Worm (Caenorhabditis elegans): ENCODE measurements around the gene skr-21.

skr-21 gene

DNA sequence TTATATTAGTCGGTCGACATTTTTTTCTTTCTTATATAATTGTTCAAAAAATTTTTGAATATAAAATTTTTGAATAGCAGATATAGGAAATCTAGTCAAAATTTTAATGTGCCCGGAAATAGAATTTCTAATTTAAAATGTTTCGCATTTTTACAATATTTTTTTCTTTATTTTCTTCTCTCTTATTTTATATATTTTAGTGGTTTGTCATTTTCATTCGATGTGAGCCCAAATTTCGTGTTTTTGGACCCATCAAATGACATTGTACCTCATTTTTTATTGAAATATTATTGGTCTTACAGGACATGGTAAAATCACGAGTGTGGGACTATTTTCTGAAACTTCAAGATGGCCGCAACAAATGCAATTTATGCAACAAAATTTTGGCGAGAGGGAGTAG, 35.7 kb upstream of the skr-21 start, which contains the start of gene K09A11.1:
TSS of gene K09A11.1 (plus strand) at position 301 of the 400 bp plus-strand sequence.
- no peak for TF ChIP-seq elt-1 (tag; optimal IDR thresholded peaks at IDR 0.05; ENCODE audit: borderline replicate concordance, insufficient read depth)
- TF ChIP-seq hlh-1 (tag; optimal IDR thresholded peaks at IDR 0.05), result no peak
- no peak for TF ChIP-seq M03D4.4 (tag; optimal IDR thresholded peaks at IDR 0.05)
- TF ChIP-seq ces-1 (GFP tag; optimal IDR thresholded peaks at IDR 0.05), result no peak
- TF ChIP-seq bed-3 (GFP tag; optimal IDR thresholded peaks at IDR 0.05), result no peak
- TF ChIP-seq ceh-83 (GFP tag; optimal IDR thresholded peaks at IDR 0.05), result no peak
- TF ChIP-seq sem-2 (GFP tag; optimal IDR thresholded peaks at IDR 0.05), result no peak
- no peak for TF ChIP-seq cnd-1 (tag; optimal IDR thresholded peaks at IDR 0.05)
- TF ChIP-seq blmp-1 (tag; optimal IDR thresholded peaks at IDR 0.05), result no peak
- no peak for TF ChIP-seq snpc-4 (tag; optimal IDR thresholded peaks at IDR 0.05)
- no peak for TF ChIP-seq pha-4 (tag; optimal IDR thresholded peaks at IDR 0.05)
- no peak for TF ChIP-seq ceh-43 (GFP tag; optimal IDR thresholded peaks at IDR 0.05)
- TF ChIP-seq mab-5 (tag; optimal IDR thresholded peaks at IDR 0.05), result no peak
- TF ChIP-seq elt-3 (tag; optimal IDR thresholded peaks at IDR 0.05), result no peak
- TF ChIP-seq lsy-2 (tag; optimal IDR thresholded peaks at IDR 0.05), result no peak
- TF ChIP-seq nhr-28 (tag; optimal IDR thresholded peaks at IDR 0.05), result no peak
- no peak for TF ChIP-seq nhr-2 (tag; optimal IDR thresholded peaks at IDR 0.05)
- no peak for TF ChIP-seq mep-1 (tag; optimal IDR thresholded peaks at IDR 0.05)

DNA sequence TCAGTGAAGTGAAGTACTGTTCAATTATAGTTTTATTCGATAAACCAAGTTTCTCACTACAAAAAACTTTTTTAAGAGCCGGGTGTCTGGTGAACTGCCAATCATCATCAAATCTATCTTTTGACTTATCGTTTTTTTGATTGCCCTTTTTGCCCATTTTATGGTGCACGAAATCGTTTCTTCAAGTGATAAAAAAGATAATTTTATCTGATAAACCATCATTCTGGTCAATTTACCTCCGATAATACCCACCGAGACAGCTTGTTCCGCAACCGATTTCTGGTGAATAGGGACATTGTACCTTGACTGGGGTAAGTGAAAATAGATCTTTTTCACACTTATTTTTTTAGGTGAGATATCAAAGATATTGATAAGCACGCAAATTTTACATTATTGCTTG, 31.1 kb upstream of the skr-21 start, which contains the start of gene K08H2.10:
TSS of gene K08H2.10 (plus strand) at position 230 of the 400 bp plus-strand sequence.
- TF ChIP-seq lin-13 (tag; optimal IDR thresholded peaks at IDR 0.05) (no peak), sem-2 (GFP tag; optimal IDR thresholded peaks at IDR 0.05) (no peak), nhr-12 (tag; optimal IDR thresholded peaks at IDR 0.05) (no peak), sptf-1 (tag; optimal IDR thresholded peaks at IDR 0.05) (no peak), ztf-11 (tag; optimal IDR thresholded peaks at IDR 0.05) (no peak), pha-4 (tag; optimal IDR thresholded peaks at IDR 0.05) (no peak), M03D4.4 (tag; optimal IDR thresholded peaks at IDR 0.05) (no peak), lsy-2 (tag; optimal IDR thresholded peaks at IDR 0.05) (no peak), unc-39 (tag; optimal IDR thresholded peaks at IDR 0.05) (no peak), cnd-1 (tag; optimal IDR thresholded peaks at IDR 0.05) (no peak), blmp-1 (tag; optimal IDR thresholded peaks at IDR 0.05) (no peak)

DNA sequence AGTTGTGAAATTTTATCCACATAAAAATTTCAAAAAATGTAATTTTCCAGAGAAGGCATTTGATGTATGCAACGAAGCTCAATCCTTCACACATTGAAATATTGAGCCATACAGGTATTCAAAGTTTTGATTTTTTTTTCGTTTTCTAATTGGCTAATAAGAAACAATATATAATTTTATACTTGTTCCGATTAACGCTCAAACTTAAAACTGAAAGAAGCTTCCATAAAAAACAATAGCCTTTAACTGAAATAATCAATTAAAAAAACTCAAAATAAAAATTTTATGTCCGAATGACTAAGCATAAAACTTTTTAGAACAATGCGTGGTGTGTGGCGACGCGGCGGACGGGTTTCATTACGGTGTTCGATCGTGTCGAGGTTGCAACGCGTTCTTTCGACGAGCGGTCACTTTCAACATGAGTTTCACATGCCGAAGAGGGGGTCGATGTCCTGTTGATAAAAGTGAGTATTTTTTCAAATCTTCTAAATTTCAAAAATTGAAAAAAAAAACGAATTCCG, 25.5 kb upstream of the skr-21 start, which contains the start of gene nhr-32:
TSS of gene nhr-32 (plus strand) at position 51 of the 521 bp plus-strand sequence.
- TF ChIP-seq elt-3 (tag; optimal IDR thresholded peaks at IDR 0.05) (no peak), drap-1 (GFP tag; optimal IDR thresholded peaks at IDR 0.05) (no peak), nhr-12 (tag; optimal IDR thresholded peaks at IDR 0.05) (no peak), nhr-2 (tag; optimal IDR thresholded peaks at IDR 0.05) (no peak), lin-13 (tag; optimal IDR thresholded peaks at IDR 0.05) (no peak), sptf-1 (tag; optimal IDR thresholded peaks at IDR 0.05) (no peak), hlh-1 (tag; optimal IDR thresholded peaks at IDR 0.05) (no peak), ceh-83 (GFP tag; optimal IDR thresholded peaks at IDR 0.05) (no peak)

DNA sequence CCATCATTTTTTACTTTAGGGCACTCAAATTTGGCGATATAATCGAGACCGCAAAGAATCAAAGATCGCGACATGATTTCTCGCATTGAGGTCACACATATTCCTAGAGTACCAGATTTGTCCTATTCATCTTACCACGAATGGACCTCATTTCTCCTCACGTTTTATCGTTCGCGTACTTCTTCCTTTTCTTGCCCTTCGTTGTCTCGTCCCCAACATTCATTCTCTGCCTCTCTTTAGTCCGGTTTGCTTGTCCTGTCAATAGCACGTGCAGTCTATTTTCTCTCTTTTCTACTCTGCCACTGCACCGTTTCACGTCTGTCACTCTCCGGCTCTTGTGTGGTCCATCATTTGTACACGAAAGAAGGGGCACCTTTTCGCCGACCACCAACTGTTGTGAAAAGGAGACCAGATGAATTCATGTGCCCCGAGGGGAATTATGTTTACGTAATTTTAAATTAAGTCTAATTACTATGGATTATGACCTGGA, 24.9 kb upstream of the skr-21 start:
- TF ChIP-seq blmp-1 (tag; optimal IDR thresholded peaks at IDR 0.05) (no peak), lsy-2 (tag; optimal IDR thresholded peaks at IDR 0.05) (no peak), unc-120 (tag; optimal IDR thresholded peaks at IDR 0.05; ENCODE audit: poor library complexity, severe bottlenecking) (peak; percentile 76), zip-8 (tag; optimal IDR thresholded peaks at IDR 0.05) (no peak), sem-2 (GFP tag; optimal IDR thresholded peaks at IDR 0.05) (no peak), elt-3 (tag; optimal IDR thresholded peaks at IDR 0.05) (no peak), mls-2 (tag; optimal IDR thresholded peaks at IDR 0.05) (peak; percentile 64), hlh-1 (tag; optimal IDR thresholded peaks at IDR 0.05) (peak; percentile 94), ceh-83 (GFP tag; optimal IDR thresholded peaks at IDR 0.05) (no peak), cnd-1 (tag; optimal IDR thresholded peaks at IDR 0.05) (no peak), ces-1 (GFP tag; optimal IDR thresholded peaks at IDR 0.05) (peak; percentile 86), ceh-43 (GFP tag; optimal IDR thresholded peaks at IDR 0.05) (peak; percentile 7), sptf-1 (tag; optimal IDR thresholded peaks at IDR 0.05) (peak; percentile 22), ham-2 (GFP tag; optimal IDR thresholded peaks at IDR 0.05) (peak; percentile 43), nhr-12 (tag; optimal IDR thresholded peaks at IDR 0.05) (no peak), drap-1 (GFP tag; optimal IDR thresholded peaks at IDR 0.05) (peak; percentile 3), unc-62 (GFP tag; optimal IDR thresholded peaks at IDR 0.05) (peak; percentile 81), lin-32 (GFP tag; optimal IDR thresholded peaks at IDR 0.05) (no peak), flh-1 (GFP tag; optimal IDR thresholded peaks at IDR 0.05) (no peak), unc-39 (tag; optimal IDR thresholded peaks at IDR 0.05) (no peak), mab-5 (tag; optimal IDR thresholded peaks at IDR 0.05) (no peak), lin-13 (tag; optimal IDR thresholded peaks at IDR 0.05) (peak; percentile 41), ztf-11 (tag; optimal IDR thresholded peaks at IDR 0.05) (no peak), bed-3 (GFP tag; optimal IDR thresholded peaks at IDR 0.05) (no peak), M03D4.4 (tag; optimal IDR thresholded peaks at IDR 0.05) (no peak), nhr-237 (tag; optimal IDR thresholded peaks at IDR 0.05) (peak; percentile 29), elt-1 (tag; optimal IDR thresholded peaks at IDR 0.05; ENCODE audit: borderline replicate concordance, insufficient read depth) (peak; percentile 76), nhr-28 (tag; optimal IDR thresholded peaks at IDR 0.05) (no peak), snpc-4 (tag; optimal IDR thresholded peaks at IDR 0.05) (no peak), ceh-39 (tag; optimal IDR thresholded peaks at IDR 0.05) (no peak), nhr-76 (tag; optimal IDR thresholded peaks at IDR 0.05) (no peak), pha-4 (tag; optimal IDR thresholded peaks at IDR 0.05) (peak; percentile 72), tbx-8 (GFP tag; optimal IDR thresholded peaks at IDR 0.05) (no peak), mep-1 (tag; optimal IDR thresholded peaks at IDR 0.05) (peak; percentile 85), nhr-2 (tag; optimal IDR thresholded peaks at IDR 0.05) (peak; percentile 63)
